Fruit fly (Drosophila melanogaster): ENCODE results near the gene Tm2.

Tm2 gene

dm6 chr3R:15356645-15357431 is 46.8 kb downstream of the Tm2 start, which contains the start of the genes Atg4b and Hibch:
Atg4b (minus strand) TSS chr3R:15356924.
Hibch (plus strand) TSS chr3R:15357229.
- no peak for TF ChIP-seq usp (GFP tag; optimal IDR thresholded peaks at IDR 0.05)
- TF ChIP-seq pan (optimal IDR thresholded peaks at IDR 0.05) = no peak
- TF ChIP-seq Dll (optimal IDR thresholded peaks at IDR 0.05) = no peak
- TF ChIP-seq CG8478 (optimal IDR thresholded peaks at IDR 0.05) = peak; percentile 60
- TF ChIP-seq psq (optimal IDR thresholded peaks at IDR 0.05) = no peak

dm6 chr3R:15361490-15361889 is 51.5 kb downstream of the Tm2 start, which contains the start of the genes Cog2 and Trax:
Cog2 (minus strand) TSS chr3R:15361657.
Trax (plus strand) TSS chr3R:15361692.
- TF ChIP-seq EcR (GFP tag; optimal IDR thresholded peaks at IDR 0.05) (no peak), usp (GFP tag; optimal IDR thresholded peaks at IDR 0.05) (no peak), Dll (optimal IDR thresholded peaks at IDR 0.05) (no peak), pan (optimal IDR thresholded peaks at IDR 0.05) (no peak)

dm6 chr3R:15363608-15364007 is 53.6 kb downstream of the Tm2 start, which contains the start of gene CG6171:
CG6171 (minus strand) TSS chr3R:15363857.
- no peak for TF ChIP-seq Dll (optimal IDR thresholded peaks at IDR 0.05)
- TF ChIP-seq psq (optimal IDR thresholded peaks at IDR 0.05) = no peak
- no peak for TF ChIP-seq pan (optimal IDR thresholded peaks at IDR 0.05)
- TF ChIP-seq CG8478 (optimal IDR thresholded peaks at IDR 0.05) = no peak
- TF ChIP-seq EcR (GFP tag; optimal IDR thresholded peaks at IDR 0.05) = no peak
- no peak for TF ChIP-seq usp (GFP tag; optimal IDR thresholded peaks at IDR 0.05)
